Worm (Caenorhabditis elegans): ENCODE measurements around the gene glr-6.

DNA sequence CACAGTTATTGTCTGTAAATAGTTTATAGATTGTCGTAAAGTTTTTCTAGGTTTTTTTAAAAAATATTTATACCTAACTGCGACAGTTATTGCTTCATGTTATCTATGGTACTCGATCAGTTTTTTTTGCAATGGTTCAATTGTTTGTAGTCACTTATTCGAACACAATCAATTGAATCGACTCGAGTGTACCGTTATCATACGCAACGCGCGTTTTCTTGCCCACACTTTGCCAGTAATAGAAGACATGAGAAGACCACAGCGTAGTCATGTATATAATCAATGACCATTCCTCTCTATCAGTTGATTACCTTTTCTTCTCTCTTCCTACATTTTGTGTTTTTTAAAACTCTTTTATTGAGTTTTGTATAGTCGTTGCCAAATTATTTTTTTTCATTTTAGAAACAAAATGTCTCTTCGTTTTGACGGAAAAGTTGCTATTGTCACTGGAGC is 22.5 kb downstream of the glr-6 start, which contains the start of gene dhs-28:
- no peak for TF ChIP-seq F57C9.4 (tag; optimal IDR thresholded peaks at IDR 0.05)
- no peak for TF ChIP-seq repo-1 (tag; optimal IDR thresholded peaks at IDR 0.05)
- no peak for TF ChIP-seq pbrm-1 (GFP tag; IDR thresholded peaks at IDR 0.05)
